Fruit fly (Drosophila melanogaster): Measurements from ENCODE around the gene trh.

trh gene

dm6 chr3L:350651-351228 lies 41.7 kb downstream of the trh start:
- TF ChIP-seq spab (GFP tag; optimal IDR thresholded peaks at IDR 0.05) (no peak), Eip78C (GFP tag) (peak; percentile 90), Eip75B (GFP tag; optimal IDR thresholded peaks at IDR 0.05) (no peak), net (GFP tag; optimal IDR thresholded peaks at IDR 0.05) (no peak), fd85E (GFP tag; optimal IDR thresholded peaks at IDR 0.05) (no peak), CG11902 (GFP tag; optimal IDR thresholded peaks at IDR 0.05) (peak; percentile 25), topi (GFP tag; optimal IDR thresholded peaks at IDR 0.05) (no peak), pdm3 (GFP tag; optimal IDR thresholded peaks at IDR 0.05) (no peak), Lpt (GFP tag; optimal IDR thresholded peaks at IDR 0.05) (no peak), CG6163 (GFP tag; IDR thresholded peaks at IDR 0.05) (peak; percentile 66), CG10631 (GFP tag; optimal IDR thresholded peaks at IDR 0.05) (no peak), CG3032 (tag; optimal IDR thresholded peaks at IDR 0.05) (peak; percentile 43), Ets21C (GFP tag; optimal IDR thresholded peaks at IDR 0.05) (no peak), eg (GFP tag; IDR thresholded peaks at IDR 0.05) (peak; percentile 85), Sox102F (GFP tag; optimal IDR thresholded peaks at IDR 0.05) (no peak), acj6 (GFP tag; optimal IDR thresholded peaks at IDR 0.05) (no peak), Sox15 (GFP tag; optimal IDR thresholded peaks at IDR 0.05) (no peak), Sox14 (GFP tag; optimal IDR thresholded peaks at IDR 0.05) (no peak), dsx (GFP tag; optimal IDR thresholded peaks at IDR 0.05; ENCODE audit: poor library complexity, severe bottlenecking) (peak; percentile 35), CG7368 (GFP tag; optimal IDR thresholded peaks at IDR 0.05) (no peak), Eip93F (GFP tag; optimal IDR thresholded peaks at IDR 0.05) (no peak), CG32006 (GFP tag; optimal IDR thresholded peaks at IDR 0.05) (no peak), CG3919 (GFP tag; optimal IDR thresholded peaks at IDR 0.05) (no peak), esn (GFP tag; optimal IDR thresholded peaks at IDR 0.05) (peak; percentile 63), salr (GFP tag; optimal IDR thresholded peaks at IDR 0.05) (no peak), vri (GFP tag; optimal IDR thresholded peaks at IDR 0.05) (no peak), CG34406 (GFP tag; optimal IDR thresholded peaks at IDR 0.05) (no peak), dac (GFP tag; optimal IDR thresholded peaks at IDR 0.05) (no peak), svp (GFP tag) (no peak), achi (GFP tag; optimal IDR thresholded peaks at IDR 0.05) (no peak), CG16779 (tag; optimal IDR thresholded peaks at IDR 0.05) (no peak), Gug (GFP tag; IDR thresholded peaks at IDR 0.05) (peak; percentile 67), CG10669 (GFP tag; optimal IDR thresholded peaks at IDR 0.05) (no peak), cyc (GFP tag; optimal IDR thresholded peaks at IDR 0.05) (peak; percentile 32), Met (GFP tag; optimal IDR thresholded peaks at IDR 0.05) (no peak), CG1621 (tag; optimal IDR thresholded peaks at IDR 0.05) (no peak), CG6792 (GFP tag; optimal IDR thresholded peaks at IDR 0.05) (no peak), CG11294 (GFP tag; IDR thresholded peaks at IDR 0.05) (peak; percentile 47; the same call in 1 of the 2 replicates), CG11762 (GFP tag; optimal IDR thresholded peaks at IDR 0.05; ENCODE audit: insufficient read depth) (peak; percentile 26), CG6276 (GFP tag; optimal IDR thresholded peaks at IDR 0.05) (no peak), Blimp-1 (GFP tag; optimal IDR thresholded peaks at IDR 0.05) (no peak), CG31627 (GFP tag; optimal IDR thresholded peaks at IDR 0.05) (peak; percentile 17), Hr39 (GFP tag; optimal IDR thresholded peaks at IDR 0.05) (no peak), Ets96B (tag; optimal IDR thresholded peaks at IDR 0.05) (no peak), lz (GFP tag; optimal IDR thresholded peaks at IDR 0.05) (no peak), Hr38 (GFP tag; optimal IDR thresholded peaks at IDR 0.05) (no peak), CG8632 (GFP tag; optimal IDR thresholded peaks at IDR 0.05) (no peak), fd59A (GFP tag; optimal IDR thresholded peaks at IDR 0.05) (no peak), CG6808 (GFP tag; optimal IDR thresholded peaks at IDR 0.05) (no peak), Hr4 (GFP tag; optimal IDR thresholded peaks at IDR 0.05) (no peak), CG15336 (GFP tag; IDR thresholded peaks at IDR 0.05) (peak; percentile 73), Smox (GFP tag; optimal IDR thresholded peaks at IDR 0.05) (no peak), CG8119 (GFP tag; IDR thresholded peaks at IDR 0.05) (peak; percentile 76)

Data from whole organism, prepupa.